Worm (Caenorhabditis elegans): ENCODE measurements around the gene ttr-50.
A peak's percentile ranks its signal among the peaks of the same experiment; 100 is the strongest.

Gene ttr-50

DNA sequence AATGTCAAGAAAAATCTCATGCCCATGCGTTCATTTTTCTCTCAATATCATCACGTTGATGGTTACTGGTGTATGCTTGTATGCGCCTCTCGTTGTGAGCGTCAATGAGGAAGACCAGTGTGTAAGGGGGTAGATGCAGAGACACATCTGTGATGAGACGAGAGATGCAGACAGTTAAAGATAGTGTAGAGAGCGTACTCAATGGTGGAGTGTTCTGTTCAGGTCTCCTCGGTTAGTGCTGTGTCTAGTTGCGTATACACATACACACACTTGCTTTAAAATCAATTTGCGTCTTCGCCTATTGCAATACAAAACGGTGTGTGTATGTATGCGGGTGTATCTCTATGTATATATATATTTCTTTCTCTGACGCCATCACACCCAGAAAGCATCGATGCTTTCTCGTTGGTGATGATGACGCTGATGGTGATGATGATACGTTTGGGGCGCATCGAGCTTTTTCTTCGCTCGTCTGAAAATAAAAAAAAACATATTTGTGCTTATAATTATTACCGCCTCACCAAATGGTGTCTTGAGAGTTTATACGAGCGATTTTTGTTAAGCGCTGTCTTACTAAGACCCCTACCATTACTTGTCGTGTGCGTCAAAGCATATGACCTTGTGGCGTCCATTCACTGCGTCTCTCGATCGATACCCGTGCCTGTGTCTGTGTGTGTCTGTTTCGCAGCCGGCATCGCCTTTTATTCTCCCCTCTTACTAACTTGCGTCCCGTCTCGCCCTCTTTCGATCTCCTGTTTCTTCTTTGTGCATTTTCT lies 47.2 kb downstream of the ttr-50 start, which contains the start of gene F40F11.3:
Gene F40F11.3 (minus strand): TSS at position 589 of the 776 bp plus-strand sequence.
- no peak for TF ChIP-seq gei-17 (GFP tag; optimal IDR thresholded peaks at IDR 0.05)
- TF ChIP-seq atf-7 (tag; optimal IDR thresholded peaks at IDR 0.05), result peak; percentile 42
- peak; percentile 90 for TF ChIP-seq attf-5 (GFP tag; optimal IDR thresholded peaks at IDR 0.05)
- TF ChIP-seq K12H6.12 (tag; optimal IDR thresholded peaks at IDR 0.05), result peak; percentile 75
- no peak for TF ChIP-seq zim-3 (tag; optimal IDR thresholded peaks at IDR 0.05)
- peak; percentile 54 for TF ChIP-seq tbp1 (GFP tag; optimal IDR thresholded peaks at IDR 0.05)
- TF ChIP-seq ama-1 (optimal IDR thresholded peaks at IDR 0.05), result no peak
- no peak for TF ChIP-seq ama-1 (GFP tag; optimal IDR thresholded peaks at IDR 0.05)
- TF ChIP-seq lin-40 (tag; optimal IDR thresholded peaks at IDR 0.05), result peak; percentile 83
- 0 out of 2 replicates have a peak, but pooled peaks have one; percentile 37 for TF ChIP-seq Y67H2A.10 (GFP tag; conservative IDR thresholded peaks at IDR 0.05)
- peak; percentile 68 for TF ChIP-seq dox-1 (GFP tag; IDR thresholded peaks at IDR 0.05)
- peak; percentile 83 for TF ChIP-seq Y56A3A.18 (GFP tag; IDR thresholded peaks at IDR 0.05)
- peak; percentile 66; the same call in 1 of the 2 replicates for TF ChIP-seq lin-26 (GFP tag; IDR thresholded peaks at IDR 0.05)
- peak; percentile 26 for TF ChIP-seq athp-1 (tag; optimal IDR thresholded peaks at IDR 0.05)
- TF ChIP-seq pha-4 (tag; optimal IDR thresholded peaks at IDR 0.05), result no peak
- no peak for TF ChIP-seq snpc-1.3 (tag; optimal IDR thresholded peaks at IDR 0.05; ENCODE audit: insufficient read depth)
- no peak for TF ChIP-seq nhr-27 (tag; optimal IDR thresholded peaks at IDR 0.05)
- TF ChIP-seq pbrm-1 (GFP tag; IDR thresholded peaks at IDR 0.05), result peak; percentile 73
- no peak for TF ChIP-seq F55B11.4 (tag; optimal IDR thresholded peaks at IDR 0.05; ENCODE audit: borderline replicate concordance, insufficient read depth)
- TF ChIP-seq F33H1.4 (GFP tag; IDR thresholded peaks at IDR 0.05), result peak; percentile 34; the same call in 1 of the 2 replicates
- TF ChIP-seq F52B5.7 (tag; optimal IDR thresholded peaks at IDR 0.05), result no peak
- no peak for TF ChIP-seq Y53F4B.3 (GFP tag; IDR thresholded peaks at IDR 0.05)
- peak; percentile 64; the same call in 1 of the 2 replicates for TF ChIP-seq egl-44 (GFP tag; IDR thresholded peaks at IDR 0.05)
- peak; percentile 94 for TF ChIP-seq ceh-27 (GFP tag; optimal IDR thresholded peaks at IDR 0.05)
- TF ChIP-seq ZK185.1 (tag; optimal IDR thresholded peaks at IDR 0.05; ENCODE audit: poor library complexity, severe bottlenecking), result peak; percentile 79
- no peak for TF ChIP-seq mes-4 (tag; optimal IDR thresholded peaks at IDR 0.05)
- TF ChIP-seq ekl-4 (GFP tag; IDR thresholded peaks at IDR 0.05), result peak; percentile 73
- TF ChIP-seq him-1 (tag; optimal IDR thresholded peaks at IDR 0.05), result no peak
- TF ChIP-seq let-526 (GFP tag; IDR thresholded peaks at IDR 0.05), result peak; percentile 77
- no peak for TF ChIP-seq ztf-6 (GFP tag; IDR thresholded peaks at IDR 0.05)
- TF ChIP-seq die-1 (tag; optimal IDR thresholded peaks at IDR 0.05), result peak; percentile 54
- TF ChIP-seq chd-7 (tag; optimal IDR thresholded peaks at IDR 0.05), result peak; percentile 14
- no peak for TF ChIP-seq bed-1 (GFP tag; IDR thresholded peaks at IDR 0.05)
- 0 out of 2 replicates have a peak, but pooled peaks have one; percentile 10 for TF ChIP-seq nfya-2 (GFP tag; IDR thresholded peaks at IDR 0.05)
- no peak for TF ChIP-seq dpff-1 (tag; optimal IDR thresholded peaks at IDR 0.05)
- peak in 1 of 2 experiments; percentile 52 for TF ChIP-seq let-607 (tag; optimal IDR thresholded peaks at IDR 0.05)
- no peak for TF ChIP-seq sptf-2 (GFP tag; optimal IDR thresholded peaks at IDR 0.05)
- TF ChIP-seq B0035.1 (tag; optimal IDR thresholded peaks at IDR 0.05), result no peak
- peak; percentile 78; the same call in 1 of the 2 replicates for TF ChIP-seq C06A6.2 (GFP tag; conservative IDR thresholded peaks at IDR 0.05)
- peak; percentile 25 for TF ChIP-seq F57A8.1 (GFP tag; optimal IDR thresholded peaks at IDR 0.05)
- TF ChIP-seq ztf-26 (tag; optimal IDR thresholded peaks at IDR 0.05), result peak; percentile 51
- TF ChIP-seq snpc-4 (GFP tag; optimal IDR thresholded peaks at IDR 0.05), result no peak
- TF ChIP-seq snpc-4 (tag; optimal IDR thresholded peaks at IDR 0.05), result peak in 3 of 4 experiments; percentile 20 to 44 (median 26)
- peak; percentile 13 for TF ChIP-seq nhr-90 (tag; optimal IDR thresholded peaks at IDR 0.05)
- peak; percentile 34 for TF ChIP-seq ztf-22 (GFP tag; optimal IDR thresholded peaks at IDR 0.05)
- TF ChIP-seq repo-1 (tag; optimal IDR thresholded peaks at IDR 0.05), result peak; percentile 87
- no peak for TF ChIP-seq mxl-1 (tag; optimal IDR thresholded peaks at IDR 0.05)

Measured in whole organism, young adult.